Worm (Caenorhabditis elegans): ENCODE results near the gene tbc-3.

ce11 chrIV:9933580-9933979 is 34.8 kb downstream of the tbc-3 start, which contains the start of gene spe-29:
- TF ChIP-seq snpc-4 (tag; optimal IDR thresholded peaks at IDR 0.05) (no peak), nhr-12 (tag; optimal IDR thresholded peaks at IDR 0.05) (no peak), elt-3 (tag; optimal IDR thresholded peaks at IDR 0.05) (no peak)
